Worm (Caenorhabditis elegans) whole organism, late embryonic: ENCODE results near the gene edg-1.

Experiments
- ama-1 ChIP-seq: fragments of 150-350 bp; optimal IDR thresholded peaks from 2 replicates; lab custom pipeline; 2014
- ceh-31 ChIP-seq: sonication (generic microtip); optimal IDR thresholded peaks from 2 replicates; lab custom pipeline; 2016; ENCODE audit warnings: missing genetic modification characterization, missing compliant biosample characterization
- ceh-6 ChIP-seq: fragments of 200-800 bp; sonication (Bioruptor generic); optimal IDR thresholded peaks from 2 replicates; lab custom pipeline; 2018; ENCODE audit warnings: mild to moderate bottlenecking, missing genetic modification characterization, missing compliant biosample characterization
- fkh-10 ChIP-seq: fragments of 150-350 bp; optimal IDR thresholded peaks from 2 replicates; lab custom pipeline; 2014; ENCODE audit warnings: missing biosample characterization, missing genetic modification reagents, missing genetic modification characterization
- lin-11 ChIP-seq: fragments of 200-800 bp; sonication (Bioruptor generic); optimal IDR thresholded peaks from 2 replicates; lab custom pipeline; 2018; ENCODE audit warnings: mild to moderate bottlenecking, missing genetic modification characterization, missing compliant biosample characterization
- nfya-1 ChIP-seq: sonication (generic microtip); optimal IDR thresholded peaks from 2 replicates; lab custom pipeline; 2017; ENCODE audit warnings: missing genetic modification characterization, mild to moderate bottlenecking, missing compliant biosample characterization, antibody characterized with exemption, moderate library complexity
- nhr-11 ChIP-seq: fragments of 150-350 bp; optimal IDR thresholded peaks from 2 replicates; lab custom pipeline; 2014; ENCODE audit warnings: missing biosample characterization, missing genetic modification characterization
- npax-4 ChIP-seq: sonication (generic microtip); optimal IDR thresholded peaks from 2 replicates; lab custom pipeline; 2016; ENCODE audit warnings: missing genetic modification characterization, missing compliant biosample characterization
- pax-1 ChIP-seq: fragments of 150-350 bp; optimal IDR thresholded peaks from 2 replicates; lab custom pipeline; 2014; ENCODE audit warnings: missing biosample characterization, missing genetic modification characterization
- pqm-1 ChIP-seq: sonication (generic microtip); optimal IDR thresholded peaks from 2 replicates; lab custom pipeline; 2016; ENCODE audit warnings: missing genetic modification characterization, missing compliant biosample characterization
- pros-1 ChIP-seq: fragments of 150-350 bp; optimal IDR thresholded peaks from 2 replicates; lab custom pipeline; 2014; ENCODE audit warnings: missing biosample characterization, missing genetic modification reagents, missing genetic modification characterization
- ref-2 ChIP-seq: sonication (generic microtip); optimal IDR thresholded peaks from 2 replicates; lab custom pipeline; 2016; ENCODE audit warnings: missing genetic modification characterization, missing compliant biosample characterization
- rnt-1 ChIP-seq: sonication (generic microtip); optimal IDR thresholded peaks from 2 replicates; lab custom pipeline; 2016; ENCODE audit warnings: missing genetic modification characterization, missing compliant biosample characterization
- zip-5 ChIP-seq: sonication (generic microtip); optimal IDR thresholded peaks from 2 replicates; lab custom pipeline; 2016; ENCODE audit warnings: missing genetic modification characterization, missing compliant biosample characterization

DNA sequence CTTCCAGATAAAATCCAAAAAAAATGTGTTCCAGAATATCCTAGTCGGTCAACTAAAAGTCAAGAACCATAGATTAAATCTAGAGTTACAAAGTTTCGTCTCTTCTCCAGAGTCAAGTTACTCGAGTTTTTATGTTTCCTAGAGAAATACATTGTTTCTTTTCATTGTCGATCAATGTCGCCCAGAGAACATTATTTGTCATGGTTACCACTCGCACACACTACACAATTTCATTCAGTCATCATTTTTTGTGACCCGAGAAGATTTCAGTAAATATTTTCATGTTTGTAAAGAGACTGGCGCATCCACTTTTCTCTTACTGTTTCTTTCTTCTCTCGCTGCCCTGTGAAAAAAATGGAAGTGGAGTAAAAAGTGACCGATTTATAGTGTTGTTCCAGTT lies 4.0 kb upstream of the edg-1 start:
- TF ChIP-seq nfya-1 (tag; lab: Kevin White, UChicago), result no peak
- TF ChIP-seq nhr-11 (tag; lab: Kevin White, UChicago), result no peak
- no peak for TF ChIP-seq ceh-31 (tag; lab: Kevin White, UChicago)
- no peak for TF ChIP-seq ref-2 (tag; lab: Kevin White, UChicago)
- no peak for TF ChIP-seq rnt-1
- TF ChIP-seq ceh-6 (GFP tag; lab: Kevin White, UChicago), result no peak
- no peak for TF ChIP-seq lin-11 (tag; lab: Kevin White, UChicago)
- TF ChIP-seq zip-5 (tag; lab: Kevin White, UChicago), result no peak
- no peak for TF ChIP-seq pqm-1 (tag; lab: Kevin White, UChicago)
- no peak for TF ChIP-seq ama-1 (lab: Kevin White, UChicago)
- no peak for TF ChIP-seq pros-1 (tag; lab: Kevin White, UChicago)
- no peak for TF ChIP-seq pax-1 (tag; lab: Kevin White, UChicago)
- TF ChIP-seq npax-4 (tag; lab: Kevin White, UChicago), result no peak
- TF ChIP-seq fkh-10 (GFP tag; lab: Kevin White, UChicago), result no peak
